Fruit fly (Drosophila melanogaster) whole organism, prepupa: ENCODE measurements around the gene CG9986.

Source experiments
- Blimp-1 ChIP-seq: fragments of 200-800 bp; sonication (Bioruptor generic); optimal IDR thresholded peaks from 3 replicates; lab custom pipeline; 2017; ENCODE audit warnings: missing biosample characterization, missing genetic modification characterization, mild to moderate bottlenecking, moderate library complexity, missing genetic modification reagents
- CG10669 ChIP-seq: fragments of 200-800 bp; sonication (Bioruptor generic); optimal IDR thresholded peaks from 3 replicates; lab custom pipeline; 2018; ENCODE audit warnings: missing biosample characterization, mild to moderate bottlenecking, missing genetic modification characterization, moderate library complexity
- CG11762 ChIP-seq: fragments of 200-800 bp; sonication (Bioruptor generic); optimal IDR thresholded peaks from 3 replicates; lab custom pipeline; 2016; ENCODE audit warnings: missing biosample characterization, missing genetic modification characterization; ENCODE audit not compliant: insufficient read depth
- CG16779 ChIP-seq: fragments of 200-800 bp; sonication (Bioruptor generic); optimal IDR thresholded peaks from 3 replicates; lab custom pipeline; 2017; ENCODE audit warnings: missing biosample characterization, mild to moderate bottlenecking, missing genetic modification characterization
- CG3032 ChIP-seq: fragments of 200-800 bp; optimal IDR thresholded peaks from 2 replicates; lab custom pipeline; 2019; ENCODE audit warnings: missing biosample characterization, mild to moderate bottlenecking, missing genetic modification characterization, moderate library complexity
- CG31627 ChIP-seq: fragments of 200-800 bp; sonication (Bioruptor generic); optimal IDR thresholded peaks from 3 replicates; lab custom pipeline; 2016; ENCODE audit warnings: missing biosample characterization, missing genetic modification characterization
- CG32006 ChIP-seq: fragments of 200-800 bp; sonication (Bioruptor generic); optimal IDR thresholded peaks from 3 replicates; lab custom pipeline; 2017; ENCODE audit warnings: missing biosample characterization, mild to moderate bottlenecking, missing genetic modification characterization
- CG34406 ChIP-seq: fragments of 200-800 bp; sonication (Bioruptor generic); optimal IDR thresholded peaks from 3 replicates; lab custom pipeline; 2016; ENCODE audit warnings: missing biosample characterization, missing genetic modification characterization
- CG4318 ChIP-seq: fragments of 200-800 bp; sonication (Bioruptor generic); optimal IDR thresholded peaks from 3 replicates; lab custom pipeline; 2017; ENCODE audit warnings: missing biosample characterization, mild to moderate bottlenecking, missing genetic modification characterization
- CG6163 ChIP-seq: fragments of 200-800 bp; sonication (Bioruptor generic); IDR thresholded peaks from 3 replicates; pipeline ENCODE4 v1.3.6; 2022; ENCODE audit warnings: missing biosample characterization, missing genetic modification characterization
- CG6792 ChIP-seq: fragments of 200-800 bp; sonication (Bioruptor generic); optimal IDR thresholded peaks from 3 replicates; lab custom pipeline; 2016; ENCODE audit warnings: missing biosample characterization, missing genetic modification characterization
- CG6854 ChIP-seq: fragments of 200-800 bp; sonication (Bioruptor generic); optimal IDR thresholded peaks from 2 replicates; lab custom pipeline; 2017; ENCODE audit warnings: missing biosample characterization, mild to moderate bottlenecking, missing genetic modification characterization
- CG8119 ChIP-seq: fragments of 200-800 bp; sonication (Bioruptor generic); IDR thresholded peaks from 3 replicates; pipeline ENCODE4 v1.3.6; 2022; ENCODE audit warnings: missing biosample characterization, missing genetic modification characterization
- CG8632 ChIP-seq: fragments of 200-800 bp; sonication (Bioruptor generic); optimal IDR thresholded peaks from 3 replicates; lab custom pipeline; 2016; ENCODE audit warnings: missing biosample characterization, missing genetic modification characterization
- Eip78C ChIP-seq: fragments of 200-800 bp; sonication (Bioruptor generic); peaks from one replicate; lab custom pipeline; 2016; ENCODE audit warnings: missing biosample characterization, missing genetic modification characterization
- Eip93F ChIP-seq: fragments of 200-800 bp; sonication (Bioruptor generic); optimal IDR thresholded peaks from 2 replicates; lab custom pipeline; 2016; ENCODE audit warnings: missing biosample characterization, mild to moderate bottlenecking, missing genetic modification characterization
- Ets21C ChIP-seq: fragments of 200-800 bp; sonication (Bioruptor generic); optimal IDR thresholded peaks from 3 replicates; lab custom pipeline; 2016; ENCODE audit warnings: missing biosample characterization, missing genetic modification characterization
- Gug ChIP-seq: fragments of 200-800 bp; sonication (Bioruptor generic); IDR thresholded peaks from 2 replicates; pipeline ENCODE4 v1.3.6; 2022; ENCODE audit warnings: missing biosample characterization, missing genetic modification characterization
- Hr38 ChIP-seq: sonication (Bioruptor generic); optimal IDR thresholded peaks from 2 replicates; lab custom pipeline; 2016; ENCODE audit warnings: missing biosample characterization, missing genetic modification characterization
- Hr4 ChIP-seq: fragments of 200-800 bp; sonication (Bioruptor generic); optimal IDR thresholded peaks from 3 replicates; lab custom pipeline; 2016; ENCODE audit warnings: missing biosample characterization, missing genetic modification characterization
- Lpt ChIP-seq: fragments of 200-800 bp; sonication (Bioruptor generic); optimal IDR thresholded peaks from 3 replicates; lab custom pipeline; 2016; ENCODE audit warnings: missing biosample characterization, missing genetic modification characterization
- Met ChIP-seq: fragments of 200-800 bp; sonication (Bioruptor generic); optimal IDR thresholded peaks from 3 replicates; lab custom pipeline; 2016; ENCODE audit warnings: missing biosample characterization, missing genetic modification characterization
- OdsH ChIP-seq: fragments of 200-800 bp; sonication (Bioruptor generic); optimal IDR thresholded peaks from 3 replicates; lab custom pipeline; 2016; ENCODE audit warnings: missing biosample characterization, missing genetic modification characterization
- Sox102F ChIP-seq: fragments of 200-800 bp; sonication (Bioruptor generic); optimal IDR thresholded peaks from 2 replicates; lab custom pipeline; 2016; ENCODE audit warnings: missing biosample characterization, mild to moderate bottlenecking, missing genetic modification characterization
- Sox14 ChIP-seq: fragments of 200-800 bp; sonication (Bioruptor generic); optimal IDR thresholded peaks from 3 replicates; lab custom pipeline; 2016; ENCODE audit warnings: missing biosample characterization, missing genetic modification characterization
- Sox15 ChIP-seq: fragments of 200-800 bp; sonication (Bioruptor generic); optimal IDR thresholded peaks from 3 replicates; lab custom pipeline; 2016; ENCODE audit warnings: missing biosample characterization, missing genetic modification characterization
- achi ChIP-seq: fragments of 200-800 bp; sonication (Bioruptor generic); optimal IDR thresholded peaks from 3 replicates; lab custom pipeline; 2016; ENCODE audit warnings: missing biosample characterization, missing genetic modification characterization
- dac ChIP-seq: fragments of 200-800 bp; sonication (Bioruptor generic); optimal IDR thresholded peaks from 2 replicates; lab custom pipeline; 2017; ENCODE audit warnings: missing biosample characterization, mild to moderate bottlenecking, missing genetic modification characterization
- dsx ChIP-seq: fragments of 200-800 bp; optimal IDR thresholded peaks from 3 replicates; lab custom pipeline; 2019; ENCODE audit warnings: missing biosample characterization, mild to moderate bottlenecking, missing genetic modification characterization, moderate library complexity; ENCODE audit not compliant: poor library complexity, severe bottlenecking
- eg ChIP-seq: fragments of 200-800 bp; sonication (Bioruptor generic); IDR thresholded peaks from 3 replicates; pipeline ENCODE4 v1.3.6; 2022; ENCODE audit warnings: missing biosample characterization, missing genetic modification characterization
- esn ChIP-seq: fragments of 200-800 bp; sonication (Bioruptor generic); optimal IDR thresholded peaks from 2 replicates; lab custom pipeline; 2016; ENCODE audit warnings: missing biosample characterization, mild to moderate bottlenecking, missing genetic modification characterization, moderate library complexity
- fkh ChIP-seq: fragments of 200-800 bp; sonication (Bioruptor generic); optimal IDR thresholded peaks from 3 replicates; lab custom pipeline; 2017; ENCODE audit warnings: missing biosample characterization, mild to moderate bottlenecking, missing genetic modification characterization, moderate library complexity
- lz ChIP-seq: fragments of 200-800 bp; sonication (Bioruptor generic); optimal IDR thresholded peaks from 3 replicates; lab custom pipeline; 2016; ENCODE audit warnings: missing biosample characterization, missing genetic modification characterization
- net ChIP-seq: fragments of 200-800 bp; sonication (Bioruptor generic); optimal IDR thresholded peaks from 3 replicates; lab custom pipeline; 2016; ENCODE audit warnings: missing biosample characterization, missing genetic modification characterization
- pdm3 ChIP-seq: fragments of 200-800 bp; sonication (Bioruptor generic); optimal IDR thresholded peaks from 3 replicates; lab custom pipeline; 2016; ENCODE audit warnings: missing biosample characterization, missing genetic modification characterization
- spab ChIP-seq: fragments of 200-800 bp; sonication (Bioruptor generic); optimal IDR thresholded peaks from 2 replicates; lab custom pipeline; 2017; ENCODE audit warnings: missing biosample characterization, mild to moderate bottlenecking, missing genetic modification characterization, missing genetic modification reagents
- svp ChIP-seq: fragments of 200-800 bp; sonication (Bioruptor generic); peaks from one replicate; lab custom pipeline; 2016; ENCODE audit warnings: missing biosample characterization, missing genetic modification characterization
- topi ChIP-seq: fragments of 200-800 bp; sonication (Bioruptor generic); optimal IDR thresholded peaks from 3 replicates; lab custom pipeline; 2016; ENCODE audit warnings: missing biosample characterization, missing genetic modification characterization

Gene CG9986

dm6 chr3R:28558801-28559200 lies 47.1 kb upstream of the CG9986 start (continued):
- no peak for TF ChIP-seq dac (GFP tag; lab: Kevin White, UChicago)
- TF ChIP-seq Blimp-1 (GFP tag; lab: Kevin White, UChicago), result peak; percentile 5
- TF ChIP-seq dsx, result no peak
- TF ChIP-seq Sox15, result no peak
- TF ChIP-seq Eip93F (GFP tag; lab: Kevin White, UChicago), result no peak
- no peak for TF ChIP-seq net (GFP tag; lab: Kevin White, UChicago)
- TF ChIP-seq spab, result no peak
- peak; percentile 35 for TF ChIP-seq esn

DNA sequence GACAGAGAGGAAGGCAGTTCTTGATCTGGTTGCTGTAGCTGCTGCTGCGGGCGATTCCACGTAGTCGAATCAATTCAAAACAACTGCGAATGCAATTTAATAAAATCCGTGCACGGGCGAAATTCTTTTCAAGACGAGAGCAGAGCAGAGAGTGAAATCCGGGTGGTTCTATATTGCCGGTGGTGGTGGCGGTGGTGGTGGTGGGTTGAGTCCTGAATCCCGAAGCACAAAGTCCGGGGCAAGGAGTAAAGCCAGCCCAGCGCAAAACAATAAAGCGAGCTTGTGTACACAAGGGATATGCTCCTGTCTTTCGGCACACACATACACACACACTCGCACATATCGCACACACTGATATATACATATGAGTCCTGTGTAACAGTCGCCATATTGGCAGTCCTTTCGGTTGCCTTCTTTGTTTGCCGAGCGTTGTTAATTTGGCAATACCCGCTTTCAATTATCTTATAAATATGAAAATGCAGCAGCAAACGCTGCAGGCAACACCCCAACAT lies 44.5 kb upstream of the CG9986 start:
- TF ChIP-seq fkh (peak; percentile 63), Hr4 (GFP tag; lab: Kevin White, UChicago) (no peak), esn (no peak)

- TF ChIP-seq Sox102F (no peak), eg (GFP tag; lab: Robert Waterston, UW) (0 out of 3 replicates have a peak, but pooled peaks have one; percentile 35), Sox15 (no peak), CG6163 (GFP tag; lab: Robert Waterston, UW) (0 out of 3 replicates have a peak, but pooled peaks have one; percentile 9), achi (GFP tag; lab: Kevin White, UChicago) (peak; percentile 10), topi (GFP tag; lab: Kevin White, UChicago) (peak; percentile 1), Eip78C (GFP tag; lab: Kevin White, UChicago) (peak; percentile 31), CG32006 (GFP tag; lab: Kevin White, UChicago) (peak; percentile 39), svp (peak; percentile 50), Hr38 (GFP tag; lab: Kevin White, UChicago) (no peak), CG8119 (GFP tag; lab: Robert Waterston, UW) (0 out of 3 replicates have a peak, but pooled peaks have one; percentile 17), CG6854 (no peak), fkh (peak; percentile 13)
These were observed 43.2 kb upstream of the CG9986 start for dm6 chr3R:28562654-28563198.

DNA sequence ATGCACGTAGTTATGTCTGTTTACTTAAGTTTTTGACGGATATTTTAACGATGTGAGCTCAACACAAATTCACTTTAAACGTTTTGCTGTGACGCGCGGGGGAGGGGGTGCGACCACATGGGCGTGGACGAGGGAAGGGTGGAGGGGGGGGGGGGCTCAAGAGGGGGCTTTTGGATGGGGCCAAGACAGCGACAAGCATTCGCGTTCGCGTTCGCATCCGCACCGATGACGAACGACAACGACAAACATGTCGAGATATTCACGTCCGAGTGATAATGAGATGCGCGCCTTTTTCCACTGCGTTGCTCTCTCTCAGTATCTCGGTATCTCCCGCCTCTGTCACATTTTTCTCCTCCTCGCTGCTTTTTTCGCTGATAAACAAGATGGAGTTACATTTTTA lies 42.3 kb upstream of the CG9986 start:
- no peak for TF ChIP-seq CG31627 (GFP tag; lab: Kevin White, UChicago)
- TF ChIP-seq CG8119 (GFP tag; lab: Robert Waterston, UW), result no peak
- peak; percentile 97 for TF ChIP-seq fkh

dm6 chr3R:28568095-28568750 lies 37.7 kb upstream of the CG9986 start:
- peak; percentile 53 for TF ChIP-seq Eip78C (GFP tag; lab: Kevin White, UChicago)
- TF ChIP-seq OdsH, result no peak
- peak; percentile 75 for TF ChIP-seq svp
- peak; percentile 79 for TF ChIP-seq fkh
- TF ChIP-seq, all 60 proteins: peak for 3

DNA sequence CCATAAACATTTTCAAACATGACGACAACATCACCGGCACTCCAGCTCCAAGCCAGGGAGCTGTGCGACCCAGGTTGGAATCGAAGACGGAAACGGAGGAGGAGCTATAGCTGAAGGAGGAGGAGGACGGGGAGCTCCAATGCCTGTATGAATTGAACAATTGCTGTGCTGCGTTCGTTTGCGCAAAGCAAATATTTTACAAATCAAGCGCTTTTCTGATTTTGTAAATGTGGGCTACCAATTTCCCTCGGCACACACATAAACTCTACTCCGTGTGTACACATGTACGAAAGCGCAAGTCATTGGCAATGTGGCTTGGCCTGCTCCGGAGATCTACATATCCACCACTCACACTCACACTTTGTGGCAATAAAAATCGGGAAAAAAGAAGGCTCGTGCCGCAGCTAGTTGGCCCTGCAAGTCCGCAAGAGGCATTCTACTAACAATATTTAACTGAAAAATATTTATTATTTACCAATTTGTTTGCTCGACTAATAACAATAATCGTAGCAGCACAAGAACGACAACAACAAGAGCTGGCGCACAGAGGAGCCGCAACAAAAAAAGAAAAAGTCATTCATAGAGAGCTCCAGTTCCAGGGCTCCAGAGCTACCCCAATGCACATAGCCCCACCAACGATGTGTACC lies 36.2 kb upstream of the CG9986 start:
- TF ChIP-seq Hr38 (GFP tag; lab: Kevin White, UChicago) (no peak), CG16779 (tag; lab: Kevin White, UChicago) (no peak), Gug (GFP tag; lab: Robert Waterston, UW) (no peak), CG31627 (GFP tag; lab: Kevin White, UChicago) (no peak), CG10669 (GFP tag; lab: Kevin White, UChicago) (no peak), Eip78C (GFP tag; lab: Kevin White, UChicago) (peak; percentile 63), Ets21C (GFP tag; lab: Kevin White, UChicago) (no peak), CG4318 (GFP tag; lab: Kevin White, UChicago) (no peak), CG34406 (no peak), dsx (no peak), eg (GFP tag; lab: Robert Waterston, UW) (no peak), spab (no peak), Sox15 (no peak), CG11762 (GFP tag; lab: Kevin White, UChicago) (no peak), Blimp-1 (GFP tag; lab: Kevin White, UChicago) (no peak), net (GFP tag; lab: Kevin White, UChicago) (no peak), topi (GFP tag; lab: Kevin White, UChicago) (no peak), Sox14 (GFP tag; lab: Kevin White, UChicago) (no peak), CG3032 (tag; lab: Kevin White, UChicago) (peak; percentile 27), CG6792 (GFP tag; lab: Kevin White, UChicago) (no peak), esn (no peak), pdm3 (GFP tag; lab: Kevin White, UChicago) (no peak), CG8632 (GFP tag; lab: Kevin White, UChicago) (no peak), Lpt (no peak), Met (GFP tag; lab: Kevin White, UChicago) (no peak), lz (GFP tag; lab: Kevin White, UChicago) (no peak)
